Fruit fly (Drosophila melanogaster) whole organism, embryonic: ENCODE data around the gene Bet1.

ENCODE experiments used
- Adf1 ChIP-seq: fragments of 200-800 bp; sonication (Bioruptor generic); IDR thresholded peaks from 2 replicates; pipeline ENCODE4 v1.3.6; 2022; ENCODE audit warnings: missing biosample characterization, missing genetic modification characterization
- Aef1 ChIP-seq: fragments of 200-800 bp; sonication (Bioruptor generic); IDR thresholded peaks from 3 replicates; pipeline ENCODE4 v1.3.6; 2022; ENCODE audit warnings: missing biosample characterization, missing genetic modification characterization
- Antp ChIP-seq: fragments of 200-800 bp; sonication (Bioruptor generic); optimal IDR thresholded peaks from 3 replicates; lab custom pipeline; 2016; ENCODE audit warnings: missing biosample characterization, missing genetic modification characterization
- Asciz ChIP-seq: fragments of 200-800 bp; sonication (Bioruptor generic); optimal IDR thresholded peaks from 2 replicates; lab custom pipeline; 2017; ENCODE audit warnings: missing biosample characterization, mild to moderate bottlenecking, missing genetic modification characterization, missing genetic modification reagents
- Atf3 ChIP-seq: fragments of 200-800 bp; sonication (Bioruptor generic); optimal IDR thresholded peaks from 3 replicates; lab custom pipeline; 2016; ENCODE audit warnings: missing biosample characterization, missing genetic modification characterization
- CG10267 ChIP-seq: fragments of 200-800 bp; sonication (Bioruptor generic); optimal IDR thresholded peaks from 2 replicates; lab custom pipeline; 2018; ENCODE audit warnings: missing biosample characterization, mild to moderate bottlenecking, missing genetic modification characterization, moderate library complexity
- CG10274 ChIP-seq: fragments of 200-800 bp; sonication (Bioruptor generic); optimal IDR thresholded peaks from 3 replicates; lab custom pipeline; 2017; ENCODE audit warnings: missing biosample characterization, mild to moderate bottlenecking, missing genetic modification characterization
- CG11723 ChIP-seq: fragments of 200-800 bp; sonication (Bioruptor generic); optimal IDR thresholded peaks from 2 replicates; lab custom pipeline; 2017; ENCODE audit warnings: missing biosample characterization, mild to moderate bottlenecking, missing genetic modification characterization
- CG12236 ChIP-seq: fragments of 200-800 bp; sonication (Bioruptor generic); optimal IDR thresholded peaks from 2 replicates; lab custom pipeline; 2016; ENCODE audit warnings: missing biosample characterization, missing genetic modification characterization
- CG12391 ChIP-seq: fragments of 200-800 bp; sonication (Bioruptor generic); optimal IDR thresholded peaks from 3 replicates; lab custom pipeline; 2018; ENCODE audit warnings: missing biosample characterization, mild to moderate bottlenecking, missing genetic modification characterization, moderate library complexity
- CG12744 ChIP-seq: fragments of 200-800 bp; sonication (Bioruptor generic); optimal IDR thresholded peaks from 2 replicates; lab custom pipeline; 2016; ENCODE audit warnings: missing biosample characterization, missing genetic modification characterization
- CG16779 ChIP-seq: fragments of 200-800 bp; sonication (Bioruptor generic); IDR thresholded peaks from 2 replicates; pipeline ENCODE4 v1.3.6; 2022; ENCODE audit warnings: missing biosample characterization, missing genetic modification characterization
- CG17829 ChIP-seq: fragments of 200-800 bp; optimal IDR thresholded peaks from 2 replicates; lab custom pipeline; 2019; ENCODE audit warnings: missing biosample characterization, mild to moderate bottlenecking, missing genetic modification characterization, moderate library complexity
- CG2202 ChIP-seq: fragments of 200-800 bp; sonication (Bioruptor generic); optimal IDR thresholded peaks from 2 replicates; lab custom pipeline; 2018; ENCODE audit warnings: missing biosample characterization, mild to moderate bottlenecking, missing genetic modification characterization
- CG2678 ChIP-seq: fragments of 200-800 bp; sonication (Bioruptor generic); optimal IDR thresholded peaks from 3 replicates; lab custom pipeline; 2019; ENCODE audit warnings: missing biosample characterization, mild to moderate bottlenecking, missing genetic modification characterization, moderate library complexity
- CG2875 ChIP-seq: fragments of 200-800 bp; sonication (Bioruptor generic); optimal IDR thresholded peaks from 2 replicates; lab custom pipeline; 2017; ENCODE audit warnings: missing biosample characterization, mild to moderate bottlenecking, missing genetic modification characterization, missing genetic modification reagents
- CG31365 ChIP-seq: fragments of 200-800 bp; sonication (Bioruptor generic); optimal IDR thresholded peaks from 2 replicates; lab custom pipeline; 2018; ENCODE audit warnings: missing biosample characterization, mild to moderate bottlenecking, missing genetic modification characterization
- CG3281 ChIP-seq: fragments of 200-800 bp; sonication (Bioruptor generic); optimal IDR thresholded peaks from 3 replicates; lab custom pipeline; 2017; ENCODE audit warnings: missing biosample characterization, mild to moderate bottlenecking, missing genetic modification characterization
- CG6254 ChIP-seq: fragments of 200-800 bp; sonication (Bioruptor generic); optimal IDR thresholded peaks from 3 replicates; lab custom pipeline; 2017; ENCODE audit warnings: mild to moderate bottlenecking, missing biosample characterization, missing genetic modification reagents, missing genetic modification characterization
- CG6272 ChIP-seq: fragments of 200-800 bp; sonication (Bioruptor generic); IDR thresholded peaks from 2 replicates; pipeline ENCODE4 v1.3.6; 2022; ENCODE audit warnings: missing biosample characterization, missing genetic modification characterization
- CG8359 ChIP-seq: fragments of 200-800 bp; sonication (Bioruptor generic); optimal IDR thresholded peaks from 2 replicates; lab custom pipeline; 2017; ENCODE audit warnings: missing biosample characterization, mild to moderate bottlenecking, missing genetic modification characterization, borderline replicate concordance
- CG9437 ChIP-seq: fragments of 200-800 bp; sonication (Bioruptor generic); optimal IDR thresholded peaks from 2 replicates; lab custom pipeline; 2018; ENCODE audit warnings: missing biosample characterization, mild to moderate bottlenecking, missing genetic modification characterization
- Chrac-16 ChIP-seq: fragments of 200-800 bp; sonication (Bioruptor generic); optimal IDR thresholded peaks from 3 replicates; lab custom pipeline; 2016; ENCODE audit warnings: missing biosample characterization, missing genetic modification characterization
- Dbx ChIP-seq: fragments of 200-800 bp; sonication (Bioruptor generic); IDR thresholded peaks from 3 replicates; pipeline ENCODE4 v1.3.6; 2022; ENCODE audit warnings: missing biosample characterization, missing genetic modification characterization
- Dip3 ChIP-seq: fragments of 200-800 bp; sonication (Bioruptor generic); optimal IDR thresholded peaks from 3 replicates; lab custom pipeline; 2016; ENCODE audit warnings: missing biosample characterization, missing genetic modification characterization
- E2f1 ChIP-seq: fragments of 200-800 bp; sonication (Bioruptor generic); IDR thresholded peaks from 2 replicates; pipeline ENCODE4 v1.3.6; 2022; ENCODE audit warnings: missing biosample characterization, missing genetic modification characterization
- Ets65A ChIP-seq: fragments of 200-800 bp; sonication (Bioruptor generic); peaks from one replicate; lab custom pipeline; 2016; ENCODE audit warnings: missing biosample characterization, missing genetic modification characterization
- Fer2 ChIP-seq: fragments of 200-800 bp; sonication (Bioruptor generic); optimal IDR thresholded peaks from 2 replicates; lab custom pipeline; 2018; ENCODE audit warnings: missing biosample characterization, mild to moderate bottlenecking, missing genetic modification characterization, moderate library complexity
- HLH3B ChIP-seq: fragments of 200-800 bp; sonication (Bioruptor generic); IDR thresholded peaks from 2 replicates; pipeline ENCODE4 v1.3.6; 2022; ENCODE audit warnings: missing biosample characterization, missing genetic modification characterization
- HLH4C ChIP-seq: fragments of 200-800 bp; sonication (Bioruptor generic); IDR thresholded peaks from 3 replicates; pipeline ENCODE4 v1.3.6; 2022; ENCODE audit warnings: missing biosample characterization, missing genetic modification characterization; ENCODE audit not compliant: partially characterized antibody
- HmgD ChIP-seq: fragments of 200-800 bp; sonication (Bioruptor generic); optimal IDR thresholded peaks from 3 replicates; lab custom pipeline; 2016; ENCODE audit warnings: missing biosample characterization, missing genetic modification characterization
- Mad ChIP-seq: fragments of 200-800 bp; sonication (Bioruptor generic); optimal IDR thresholded peaks from 2 replicates; lab custom pipeline; 2016; ENCODE audit warnings: missing biosample characterization, missing genetic modification characterization
- Taf1 ChIP-seq: fragments of 200-800 bp; sonication (Bioruptor generic); IDR thresholded peaks from 2 replicates; pipeline ENCODE4 v1.3.6; 2022; ENCODE audit warnings: missing biosample characterization, missing genetic modification characterization
- Xbp1 ChIP-seq: fragments of 200-800 bp; sonication (Bioruptor generic); optimal IDR thresholded peaks from 3 replicates; lab custom pipeline; 2016; ENCODE audit warnings: missing biosample characterization, mild to moderate bottlenecking, missing genetic modification characterization
- Xrp1 ChIP-seq: fragments of 200-800 bp; sonication (Bioruptor generic); IDR thresholded peaks from 2 replicates; pipeline ENCODE4 v1.3.6; 2022; ENCODE audit warnings: missing biosample characterization, missing genetic modification characterization
- abd-A ChIP-seq: fragments of 200-800 bp; sonication (Bioruptor generic); optimal IDR thresholded peaks from 3 replicates; lab custom pipeline; 2019; ENCODE audit warnings: missing biosample characterization, mild to moderate bottlenecking, missing genetic modification characterization, moderate library complexity
- chinmo ChIP-seq: fragments of 200-800 bp; sonication (Bioruptor generic); IDR thresholded peaks from 4 replicates; pipeline ENCODE4 v1.3.6; 2022; ENCODE audit warnings: missing biosample characterization, missing genetic modification characterization; ENCODE audit not compliant: partially characterized antibody
- dmrt99B ChIP-seq: fragments of 200-800 bp; sonication (Bioruptor generic); optimal IDR thresholded peaks from 2 replicates; lab custom pipeline; 2018; ENCODE audit warnings: missing biosample characterization, mild to moderate bottlenecking, missing genetic modification characterization, moderate library complexity
- esg ChIP-seq: fragments of 200-800 bp; sonication (Bioruptor generic); conservative IDR thresholded peaks from 2 replicates; pipeline ENCODE4 v1.3.6; 2022; ENCODE audit warnings: missing biosample characterization, missing genetic modification characterization
- eve ChIP-seq, 2 experiments: fragments of >200 bp; optimal IDR thresholded peaks; 2 replicates each; lab custom pipeline; 2017; ENCODE audit warnings: missing biosample characterization in 2 of 2, missing genetic modification characterization in 2 of 2
- knrl ChIP-seq: fragments of 200-800 bp; sonication (Bioruptor generic); IDR thresholded peaks from 3 replicates; pipeline ENCODE4 v1.3.6; 2022; ENCODE audit warnings: missing biosample characterization, missing genetic modification characterization; ENCODE audit not compliant: partially characterized antibody
- lab ChIP-seq: fragments of 200-800 bp; sonication (Bioruptor generic); optimal IDR thresholded peaks from 3 replicates; lab custom pipeline; 2017; ENCODE audit warnings: missing biosample characterization, missing genetic modification characterization, mild to moderate bottlenecking, moderate library complexity, missing genetic modification reagents
- nmo ChIP-seq: fragments of 200-800 bp; sonication (Bioruptor generic); optimal IDR thresholded peaks from 2 replicates; lab custom pipeline; 2018; ENCODE audit warnings: missing biosample characterization, mild to moderate bottlenecking, missing genetic modification characterization, moderate library complexity
- pnt ChIP-seq: fragments of 200-800 bp; sonication (Bioruptor generic); optimal IDR thresholded peaks from 3 replicates; lab custom pipeline; 2016; ENCODE audit warnings: missing biosample characterization, missing genetic modification characterization
- prd ChIP-seq, 3 experiments: fragments of >200 bp in 2 of 3; fragments of 200-800 bp in 1 of 3; sonication (Bioruptor generic) in 1 of 3; optimal IDR thresholded peaks in 2 of 3; IDR thresholded peaks in 1 of 3; 2 replicates in 2 of 3; 3 replicates in 1 of 3; pipeline versions ENCODE4 v1.3.6 to Lab custom; 2017 to 2022; ENCODE audit warnings: missing biosample characterization in 1 of 3, missing genetic modification characterization in 1 of 3
- salm ChIP-seq: fragments of 200-800 bp; sonication (Bioruptor generic); optimal IDR thresholded peaks from 2 replicates; lab custom pipeline; 2018; ENCODE audit warnings: missing biosample characterization, mild to moderate bottlenecking, missing genetic modification characterization
- sens ChIP-seq: fragments of 200-800 bp; sonication (Bioruptor generic); peaks from one replicate; lab custom pipeline; 2016; ENCODE audit warnings: missing biosample characterization, missing genetic modification characterization
- twi ChIP-seq: fragments of 200-800 bp; optimal IDR thresholded peaks from 2 replicates; lab custom pipeline; 2019; ENCODE audit warnings: missing biosample characterization, mild to moderate bottlenecking, missing genetic modification characterization, moderate library complexity
- zf30C ChIP-seq: fragments of 200-800 bp; sonication (Bioruptor generic); optimal IDR thresholded peaks from 3 replicates; lab custom pipeline; 2018; ENCODE audit warnings: missing biosample characterization, mild to moderate bottlenecking, missing genetic modification characterization

Bet1 gene

dm6 chr3L:19230801-19231547 is 30.2 kb upstream of the Bet1 start (continued):
- TF ChIP-seq CG3281, result peak; percentile 30
- no peak for TF ChIP-seq zf30C (GFP tag; lab: Kevin White, UChicago)
- TF ChIP-seq CG9437 (GFP tag; lab: Kevin White, UChicago), result no peak
- TF ChIP-seq abd-A, result peak; percentile 89
- TF ChIP-seq CG10274 (GFP tag; lab: Kevin White, UChicago), result no peak
- TF ChIP-seq E2f1 (GFP tag; lab: Robert Waterston, UW), result no peak
- TF ChIP-seq CG2202 (tag; lab: Kevin White, UChicago), result no peak
- TF ChIP-seq Dbx (GFP tag; lab: Robert Waterston, UW), result no peak
- TF ChIP-seq Adf1, result no peak
- no peak for TF ChIP-seq CG6272 (GFP tag; lab: Robert Waterston, UW)
- TF ChIP-seq Fer2 (tag; lab: Kevin White, UChicago), result no peak
- TF ChIP-seq eve (GFP tag; optimal IDR thresholded peaks at IDR 0.05; lab: Kevin White, UChicago), result peak in 1 of 2 experiments; percentile 25
- TF ChIP-seq HLH4C (GFP tag; lab: Robert Waterston, UW), result 0 out of 3 replicates have a peak, but pooled peaks have one; percentile 19
- no peak for TF ChIP-seq Xrp1 (GFP tag; lab: Robert Waterston, UW)
- peak; percentile 39 for TF ChIP-seq Xbp1
- TF ChIP-seq CG11723, result no peak
- 0 out of 2 replicates have a peak, but pooled peaks have one; percentile 8 for TF ChIP-seq esg
- no peak for TF ChIP-seq CG6254 (GFP tag; lab: Kevin White, UChicago)
- no peak for TF ChIP-seq prd (optimal IDR thresholded peaks at IDR 0.05; lab: Kevin White, UChicago)
- peak; percentile 26; the same call in 1 of the 3 replicates for TF ChIP-seq prd (GFP tag; IDR thresholded peaks at IDR 0.05; lab: Robert Waterston, UW)
- TF ChIP-seq CG8359 (GFP tag; lab: Kevin White, UChicago), result no peak
- TF ChIP-seq Dip3 (GFP tag; lab: Kevin White, UChicago), result no peak
- TF ChIP-seq CG2678 (tag; lab: Kevin White, UChicago), result peak; percentile 63
- peak; percentile 20 for TF ChIP-seq Asciz (GFP tag; lab: Kevin White, UChicago)
- TF ChIP-seq pnt (GFP tag; lab: Kevin White, UChicago), result no peak
- no peak for TF ChIP-seq Atf3 (GFP tag; lab: Kevin White, UChicago)
- TF ChIP-seq HLH3B (GFP tag; lab: Robert Waterston, UW), result peak; percentile 16; the same call in 1 of the 2 replicates
- peak; percentile 36 for TF ChIP-seq lab (GFP tag; lab: Kevin White, UChicago)
- TF ChIP-seq Antp (GFP tag; lab: Kevin White, UChicago), result no peak
- peak; percentile 27 for TF ChIP-seq CG17829 (tag; lab: Kevin White, UChicago)
- peak; percentile 3 for TF ChIP-seq Mad (GFP tag; lab: Kevin White, UChicago)
- TF ChIP-seq sens (GFP tag; lab: Kevin White, UChicago), result peak; percentile 80
- peak; percentile 50 for TF ChIP-seq CG12391 (tag; lab: Kevin White, UChicago)
- no peak for TF ChIP-seq CG2875 (GFP tag; lab: Kevin White, UChicago)
- TF ChIP-seq salm (tag; lab: Kevin White, UChicago), result no peak
- TF ChIP-seq dmrt99B (tag; lab: Kevin White, UChicago), result peak; percentile 63
- no peak for TF ChIP-seq CG12744 (GFP tag; lab: Kevin White, UChicago)
- no peak for TF ChIP-seq Chrac-16
- no peak for TF ChIP-seq knrl
- TF ChIP-seq nmo (GFP tag; lab: Kevin White, UChicago), result peak; percentile 9
- peak; percentile 64 for TF ChIP-seq Ets65A (GFP tag; lab: Kevin White, UChicago)
- TF ChIP-seq twi (tag; lab: Kevin White, UChicago), result no peak
- TF ChIP-seq CG16779, result no peak
- no peak for TF ChIP-seq CG31365 (tag; lab: Kevin White, UChicago)
- 0 out of 4 replicates have a peak, but pooled peaks have one; percentile 10 for TF ChIP-seq chinmo (GFP tag; lab: Robert Waterston, UW)
- no peak for TF ChIP-seq HmgD (GFP tag; lab: Kevin White, UChicago)
- no peak for TF ChIP-seq CG12236 (GFP tag; lab: Kevin White, UChicago)
- TF ChIP-seq Taf1 (GFP tag; lab: Robert Waterston, UW), result no peak
- TF ChIP-seq CG10267 (tag; lab: Kevin White, UChicago), result peak; percentile 6
- TF ChIP-seq Aef1 (GFP tag; lab: Robert Waterston, UW), result no peak
